Fruit fly (Drosophila melanogaster): ENCODE measurements around the gene cnc.

The cnc gene

DNA sequence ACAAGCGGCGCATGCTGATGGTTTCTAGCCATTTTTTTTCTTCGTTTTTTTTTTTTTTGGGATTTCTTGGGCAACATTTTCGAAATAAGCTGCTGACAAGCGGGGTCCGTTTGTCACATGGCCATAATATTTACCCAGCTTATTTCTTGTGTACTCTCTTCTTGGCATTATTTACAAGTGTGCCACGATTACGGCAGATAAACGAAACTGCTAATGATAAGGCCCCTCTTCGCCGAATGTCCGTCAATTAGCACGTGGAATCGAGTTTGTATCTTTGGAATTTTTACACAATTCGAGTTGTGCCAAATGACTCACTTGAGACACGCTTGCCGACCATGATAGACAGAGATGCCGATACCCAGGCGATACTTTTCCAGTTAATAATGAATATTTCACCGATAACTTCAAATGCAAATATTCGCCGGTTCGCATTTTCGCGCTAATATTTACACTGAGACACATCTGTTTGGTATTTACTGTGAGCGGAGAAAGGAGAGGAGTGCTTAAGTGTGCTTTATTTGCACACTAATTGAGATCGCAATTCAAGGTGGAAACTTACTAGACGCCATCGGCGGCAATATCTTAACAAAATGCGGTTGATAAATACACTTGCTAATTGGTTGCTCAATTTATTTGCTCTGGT, 49.9 kb downstream of the cnc start (continued):
- TF ChIP-seq topi (GFP tag; optimal IDR thresholded peaks at IDR 0.05) (peak; percentile 9), CG6854 (GFP tag; optimal IDR thresholded peaks at IDR 0.05) (peak; percentile 34), Hr39 (GFP tag; optimal IDR thresholded peaks at IDR 0.05) (no peak), dsx (GFP tag; optimal IDR thresholded peaks at IDR 0.05; ENCODE audit: poor library complexity, severe bottlenecking) (no peak), CG34406 (GFP tag; optimal IDR thresholded peaks at IDR 0.05) (peak; percentile 19), pdm3 (GFP tag; optimal IDR thresholded peaks at IDR 0.05) (no peak), CG16779 (tag; optimal IDR thresholded peaks at IDR 0.05) (no peak), CG8632 (GFP tag; optimal IDR thresholded peaks at IDR 0.05) (peak; percentile 21), ss (GFP tag; optimal IDR thresholded peaks at IDR 0.05) (peak in 1 of 2 experiments; percentile 44), CG6276 (GFP tag; optimal IDR thresholded peaks at IDR 0.05) (no peak), Gug (GFP tag; IDR thresholded peaks at IDR 0.05) (no peak), CG6163 (GFP tag; IDR thresholded peaks at IDR 0.05) (peak; percentile 54; the same call in 2 of the 3 replicates), CG1621 (tag; optimal IDR thresholded peaks at IDR 0.05) (no peak), spab (GFP tag; optimal IDR thresholded peaks at IDR 0.05) (no peak), Smox (GFP tag; optimal IDR thresholded peaks at IDR 0.05) (no peak)

DNA sequence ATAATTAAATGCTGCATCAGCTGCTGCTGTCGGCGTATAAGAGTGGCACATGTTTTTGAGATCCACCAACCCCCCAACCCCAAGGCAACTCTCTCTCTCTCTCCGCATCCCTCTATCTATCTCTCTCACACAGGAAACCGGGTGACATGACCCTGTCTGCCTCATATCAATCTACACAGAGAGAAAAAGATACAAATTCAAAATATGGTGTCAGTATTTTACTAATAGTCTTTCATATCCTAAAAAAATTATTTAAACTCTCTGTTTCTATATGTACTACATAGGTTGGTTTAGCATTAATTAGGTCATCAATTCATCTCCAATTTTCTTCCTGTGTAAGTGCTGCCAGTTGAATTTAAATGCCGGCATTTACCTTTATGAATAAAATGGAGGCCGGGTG, 51.1 kb downstream of the cnc start:
- TF ChIP-seq CG31627 (GFP tag; optimal IDR thresholded peaks at IDR 0.05) (peak; percentile 98), dac (GFP tag; optimal IDR thresholded peaks at IDR 0.05) (peak; percentile 67), Hr39 (GFP tag; optimal IDR thresholded peaks at IDR 0.05) (peak; percentile 98), fkh (GFP tag; optimal IDR thresholded peaks at IDR 0.05) (no peak), CG8119 (GFP tag; IDR thresholded peaks at IDR 0.05) (peak; percentile 93), CG16779 (tag; optimal IDR thresholded peaks at IDR 0.05) (peak; percentile 69), Ets21C (GFP tag; optimal IDR thresholded peaks at IDR 0.05) (peak; percentile 95), vri (GFP tag; optimal IDR thresholded peaks at IDR 0.05) (peak; percentile 96), salr (GFP tag; optimal IDR thresholded peaks at IDR 0.05) (peak; percentile 87 to 89), eg (GFP tag; IDR thresholded peaks at IDR 0.05) (peak; percentile 91), Lpt (GFP tag; optimal IDR thresholded peaks at IDR 0.05) (peak; percentile 89), Sox15 (GFP tag; optimal IDR thresholded peaks at IDR 0.05) (peak; percentile 94), Met (GFP tag; optimal IDR thresholded peaks at IDR 0.05) (peak; percentile 98), CG3032 (tag; optimal IDR thresholded peaks at IDR 0.05) (peak; percentile 93), spab (GFP tag; optimal IDR thresholded peaks at IDR 0.05) (peak; percentile 88), CG6792 (GFP tag; optimal IDR thresholded peaks at IDR 0.05) (peak; percentile 97), net (GFP tag; optimal IDR thresholded peaks at IDR 0.05) (peak; percentile 97), Hr4 (GFP tag; optimal IDR thresholded peaks at IDR 0.05) (peak; percentile 97), Ets96B (tag; optimal IDR thresholded peaks at IDR 0.05) (peak; percentile 95), CG32006 (GFP tag; optimal IDR thresholded peaks at IDR 0.05) (peak; percentile 90), topi (GFP tag; optimal IDR thresholded peaks at IDR 0.05) (peak; percentile 97), cyc (GFP tag; optimal IDR thresholded peaks at IDR 0.05) (peak; percentile 96), OdsH (GFP tag; optimal IDR thresholded peaks at IDR 0.05) (peak; percentile 97), CG8319 (GFP tag; optimal IDR thresholded peaks at IDR 0.05) (peak; percentile 95), fd85E (GFP tag; optimal IDR thresholded peaks at IDR 0.05) (peak; percentile 88), svp (GFP tag) (peak; percentile 98), Eip78C (GFP tag) (peak; percentile 99), CG11902 (GFP tag; optimal IDR thresholded peaks at IDR 0.05) (peak; percentile 88), lz (GFP tag; optimal IDR thresholded peaks at IDR 0.05) (peak; percentile 96), CG34406 (GFP tag; optimal IDR thresholded peaks at IDR 0.05) (peak; percentile 97), Eip93F (GFP tag; optimal IDR thresholded peaks at IDR 0.05) (peak; percentile 80), CG7368 (GFP tag; optimal IDR thresholded peaks at IDR 0.05) (peak; percentile 95), CG10631 (GFP tag; optimal IDR thresholded peaks at IDR 0.05) (peak; percentile 95), CG11294 (GFP tag; IDR thresholded peaks at IDR 0.05) (peak; percentile 87), CG4318 (GFP tag; optimal IDR thresholded peaks at IDR 0.05) (peak; percentile 74), Gug (GFP tag; IDR thresholded peaks at IDR 0.05) (peak; percentile 85), pdm3 (GFP tag; optimal IDR thresholded peaks at IDR 0.05) (peak; percentile 97), Eip75B (GFP tag; optimal IDR thresholded peaks at IDR 0.05) (peak; percentile 97), Smox (GFP tag; optimal IDR thresholded peaks at IDR 0.05) (peak; percentile 97), fd59A (GFP tag; optimal IDR thresholded peaks at IDR 0.05) (peak; percentile 90), CG11762 (GFP tag; optimal IDR thresholded peaks at IDR 0.05; ENCODE audit: insufficient read depth) (peak; percentile 95), acj6 (GFP tag; optimal IDR thresholded peaks at IDR 0.05) (peak; percentile 97)
